Worm (Caenorhabditis elegans): ENCODE data around the gene amt-4.
A peak's percentile ranks its signal among the peaks of the same experiment; 100 is the strongest.

The amt-4 gene

DNA sequence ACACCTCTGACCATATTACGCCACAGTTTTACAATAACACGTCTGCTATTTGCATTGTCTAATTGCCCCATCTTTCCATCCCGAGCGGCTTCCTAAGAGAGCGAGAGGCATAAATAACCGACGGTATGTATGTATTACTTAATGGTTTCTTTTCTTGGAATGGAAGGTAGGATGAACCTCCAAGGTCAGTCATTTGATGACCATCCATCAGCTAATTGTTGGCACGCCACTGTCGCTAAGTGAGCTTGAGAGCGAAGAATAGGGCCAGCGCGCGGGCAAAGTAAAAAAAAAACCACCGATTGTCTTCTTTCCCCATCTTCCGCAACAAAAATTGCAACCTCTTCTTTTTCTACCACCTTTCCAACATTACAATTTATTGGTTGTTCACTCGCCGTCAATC lies 9.1 kb upstream of the amt-4 start:
- no peak for TF ChIP-seq nhr-76 (tag; optimal IDR thresholded peaks at IDR 0.05)
- no peak for TF ChIP-seq hmg-11 (tag; optimal IDR thresholded peaks at IDR 0.05)
- TF ChIP-seq nhr-11 (tag; optimal IDR thresholded peaks at IDR 0.05) = no peak
- no peak for TF ChIP-seq sea-2 (GFP tag; optimal IDR thresholded peaks at IDR 0.05)
- TF ChIP-seq mdl-1 (tag; optimal IDR thresholded peaks at IDR 0.05) = no peak
- TF ChIP-seq jun-1 (tag; optimal IDR thresholded peaks at IDR 0.05) = no peak
- no peak for TF ChIP-seq snpc-4 (tag; optimal IDR thresholded peaks at IDR 0.05)
- TF ChIP-seq ama-1 (optimal IDR thresholded peaks at IDR 0.05) = no peak
- TF ChIP-seq nhr-12 (tag; optimal IDR thresholded peaks at IDR 0.05) = no peak

DNA sequence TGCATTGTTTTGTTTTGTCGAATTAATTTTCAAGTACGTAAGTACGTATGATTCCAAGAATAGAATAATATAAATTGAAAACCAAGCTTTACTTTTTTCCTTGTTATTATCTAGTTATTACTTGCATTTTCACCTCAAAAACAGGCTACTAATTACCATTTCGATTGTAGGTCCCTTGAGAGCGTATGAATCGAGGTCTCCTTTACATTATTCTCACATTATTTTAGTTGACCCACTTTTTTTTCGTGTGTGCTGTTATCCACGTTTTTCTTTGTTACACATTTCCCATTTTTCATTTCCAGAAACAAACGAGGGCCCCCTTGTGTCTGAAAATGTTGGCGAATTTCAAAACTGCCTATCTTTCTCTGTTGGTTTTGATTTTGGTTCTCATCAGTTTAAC lies 3.2 kb upstream of the amt-4 start, which contains the start of gene C05E11.6:
TSS of gene C05E11.6 (plus strand) at position 301 of the 400 bp plus-strand sequence.
- TF ChIP-seq R02D3.7 (tag; optimal IDR thresholded peaks at IDR 0.05) (no peak), fkh-10 (GFP tag; optimal IDR thresholded peaks at IDR 0.05) (no peak), unc-62 (GFP tag; optimal IDR thresholded peaks at IDR 0.05) (no peak), nhr-237 (tag; optimal IDR thresholded peaks at IDR 0.05) (no peak), fkh-2 (tag; optimal IDR thresholded peaks at IDR 0.05) (no peak), pqm-1 (tag; optimal IDR thresholded peaks at IDR 0.05) (no peak), nhr-28 (tag; optimal IDR thresholded peaks at IDR 0.05) (no peak), elt-2 (tag; optimal IDR thresholded peaks at IDR 0.05) (no peak), nhr-23 (tag; optimal IDR thresholded peaks at IDR 0.05) (no peak), egl-27 (tag; optimal IDR thresholded peaks at IDR 0.05) (no peak), nfya-1 (tag; optimal IDR thresholded peaks at IDR 0.05; ENCODE audit: insufficient read depth) (no peak), ceh-9 (tag; optimal IDR thresholded peaks at IDR 0.05) (no peak), snpc-4 (tag; optimal IDR thresholded peaks at IDR 0.05) (no peak), aly-2 (tag; optimal IDR thresholded peaks at IDR 0.05) (no peak), daf-12 (tag; optimal IDR thresholded peaks at IDR 0.05) (no peak), unc-39 (tag; optimal IDR thresholded peaks at IDR 0.05) (no peak)

DNA sequence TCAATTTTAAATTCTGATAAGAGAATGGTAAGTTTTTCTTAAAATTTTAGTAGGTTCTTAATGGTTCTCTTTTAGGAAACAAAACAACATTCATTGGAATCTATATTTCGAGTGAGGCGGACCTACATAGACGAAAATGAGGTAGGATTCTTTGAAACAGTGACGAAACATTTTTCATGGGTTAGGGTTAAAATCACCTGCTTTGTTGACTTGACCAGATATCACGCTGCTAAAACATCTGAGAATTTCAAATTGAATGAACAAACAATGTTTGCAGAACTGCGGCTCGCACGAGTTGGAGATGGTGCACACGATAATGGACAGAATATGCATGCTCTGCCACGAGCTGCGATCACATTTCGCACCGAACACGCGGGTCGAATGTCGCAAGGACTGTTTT lies 2.8 kb upstream of the amt-4 start:
- TF ChIP-seq skn-1 (tag; optimal IDR thresholded peaks at IDR 0.05) (no peak), snpc-4 (tag; optimal IDR thresholded peaks at IDR 0.05) (no peak), jun-1 (tag; optimal IDR thresholded peaks at IDR 0.05) (no peak), nhr-77 (tag; optimal IDR thresholded peaks at IDR 0.05) (no peak), ZK546.5 (tag; optimal IDR thresholded peaks at IDR 0.05) (no peak), nhr-25 (tag; optimal IDR thresholded peaks at IDR 0.05) (no peak), pqm-1 (tag; optimal IDR thresholded peaks at IDR 0.05) (no peak), ceh-9 (tag; optimal IDR thresholded peaks at IDR 0.05) (no peak), unc-39 (tag; optimal IDR thresholded peaks at IDR 0.05) (no peak), ztf-11 (tag; optimal IDR thresholded peaks at IDR 0.05) (no peak), nhr-23 (tag; optimal IDR thresholded peaks at IDR 0.05) (no peak), R02D3.7 (tag; optimal IDR thresholded peaks at IDR 0.05) (no peak), fkh-2 (tag; optimal IDR thresholded peaks at IDR 0.05) (no peak), nhr-67 (tag; optimal IDR thresholded peaks at IDR 0.05) (no peak), ceh-28 (tag; optimal IDR thresholded peaks at IDR 0.05) (no peak), ceh-82 (tag; optimal IDR thresholded peaks at IDR 0.05) (no peak), sea-2 (GFP tag; optimal IDR thresholded peaks at IDR 0.05) (no peak), lin-15B (tag; optimal IDR thresholded peaks at IDR 0.05) (no peak)

DNA sequence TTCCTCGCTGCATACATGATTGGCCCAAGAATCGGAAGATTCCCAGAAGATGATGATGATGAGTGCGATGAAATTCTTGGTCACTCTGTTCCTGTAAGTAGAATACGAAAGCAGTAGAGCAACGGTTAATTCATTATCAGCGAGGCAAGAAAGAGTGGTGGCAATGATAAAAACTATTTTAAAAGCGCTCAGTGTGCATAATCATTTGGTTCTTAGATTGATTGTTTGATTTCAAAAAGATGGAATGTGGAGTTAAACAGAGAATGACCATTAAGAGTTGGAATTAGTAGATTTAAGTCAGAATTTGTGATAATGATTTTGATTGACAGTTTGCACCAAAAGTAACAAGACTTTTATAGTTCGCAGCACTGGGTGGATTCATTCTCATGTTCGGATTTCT lies 2.0 kb downstream of the amt-4 start:
- no peak for TF ChIP-seq nhr-237 (tag; optimal IDR thresholded peaks at IDR 0.05)
- no peak for TF ChIP-seq lin-39 (tag; optimal IDR thresholded peaks at IDR 0.05)
- no peak for TF ChIP-seq nhr-28 (tag; optimal IDR thresholded peaks at IDR 0.05)
- no peak for TF ChIP-seq zag-1 (tag; optimal IDR thresholded peaks at IDR 0.05)
- no peak for TF ChIP-seq nhr-43 (tag; optimal IDR thresholded peaks at IDR 0.05; ENCODE audit: poor library complexity, severe bottlenecking)
- TF ChIP-seq pqm-1 (tag; optimal IDR thresholded peaks at IDR 0.05) = peak; percentile 64
- no peak for TF ChIP-seq snpc-4 (tag; optimal IDR thresholded peaks at IDR 0.05)
- no peak for TF ChIP-seq unc-62 (GFP tag; optimal IDR thresholded peaks at IDR 0.05)
- TF ChIP-seq jun-1 (tag; optimal IDR thresholded peaks at IDR 0.05) = peak; percentile 29
- peak; percentile 75 for TF ChIP-seq elt-2 (tag; optimal IDR thresholded peaks at IDR 0.05)
- TF ChIP-seq mml-1 (tag; optimal IDR thresholded peaks at IDR 0.05) = no peak

Measured in whole organism, L3 larva.